Fruit fly (Drosophila melanogaster): ENCODE measurements around the gene CG6276.

The CG6276 gene

dm6 chr3R:15275158-15275623 lies 44.7 kb downstream of the CG6276 start, which contains the start of the genes Cp190 and CG4338 (continued):
- TF ChIP-seq pho (GFP tag; optimal IDR thresholded peaks at IDR 0.05) (peak; percentile 94), CG5953 (GFP tag; IDR thresholded peaks at IDR 0.05) (peak; percentile 89), Hsf (GFP tag; optimal IDR thresholded peaks at IDR 0.05) (peak; percentile 96), CG13624 (GFP tag; optimal IDR thresholded peaks at IDR 0.05) (peak; percentile 91), CG31365 (tag; optimal IDR thresholded peaks at IDR 0.05) (peak; percentile 85), CG12219 (GFP tag; optimal IDR thresholded peaks at IDR 0.05) (peak; percentile 97), CG8765 (GFP tag; IDR thresholded peaks at IDR 0.05) (peak; percentile 89), CG12659 (GFP tag; optimal IDR thresholded peaks at IDR 0.05) (peak; percentile 99), CG7357 (GFP tag; IDR thresholded peaks at IDR 0.05) (peak; percentile 91), eyg (GFP tag; optimal IDR thresholded peaks at IDR 0.05) (peak; percentile 78), Poxn (GFP tag; IDR thresholded peaks at IDR 0.05) (peak; percentile 89), jigr1 (GFP tag; IDR thresholded peaks at IDR 0.05) (peak; percentile 93), zfh2 (GFP tag; optimal IDR thresholded peaks at IDR 0.05) (peak; percentile 92), Dp (GFP tag; optimal IDR thresholded peaks at IDR 0.05) (peak; percentile 52), kay (GFP tag; optimal IDR thresholded peaks at IDR 0.05) (peak; percentile 95), CG33213 (GFP tag; optimal IDR thresholded peaks at IDR 0.05) (peak; percentile 85), Mad (GFP tag; optimal IDR thresholded peaks at IDR 0.05) (peak; percentile 94), lov (optimal IDR thresholded peaks at IDR 0.05) (no peak), lov (GFP tag; IDR thresholded peaks at IDR 0.05) (peak; percentile 94), CG6765 (GFP tag; optimal IDR thresholded peaks at IDR 0.05) (peak; percentile 96), wek (GFP tag; optimal IDR thresholded peaks at IDR 0.05) (peak; percentile 86), Nf-YB (GFP tag; optimal IDR thresholded peaks at IDR 0.05) (peak; percentile 89), Xbp1 (GFP tag; optimal IDR thresholded peaks at IDR 0.05) (peak; percentile 98), CG32767 (GFP tag; IDR thresholded peaks at IDR 0.05) (peak; percentile 96), CG2116 (GFP tag; optimal IDR thresholded peaks at IDR 0.05) (peak; percentile 99), al (GFP tag; IDR thresholded peaks at IDR 0.05) (peak; percentile 96), Myb (GFP tag; optimal IDR thresholded peaks at IDR 0.05) (peak; percentile 79), mld (GFP tag; IDR thresholded peaks at IDR 0.05; ENCODE audit: partially characterized antibody) (peak; percentile 45; the same call in 1 of the 3 replicates), Blimp-1 (GFP tag; optimal IDR thresholded peaks at IDR 0.05) (peak; percentile 97), CG10431 (GFP tag; optimal IDR thresholded peaks at IDR 0.05) (peak; percentile 96), CG18476 (GFP tag; optimal IDR thresholded peaks at IDR 0.05) (peak; percentile 98), ase (GFP tag; IDR thresholded peaks at IDR 0.05) (peak; percentile 90), Hr3 (GFP tag; optimal IDR thresholded peaks at IDR 0.05) (peak; percentile 98)

dm6 chr3R:15268856-15269255 lies 51.0 kb downstream of the CG6276 start:
- TF ChIP-seq CG4328 (GFP tag; optimal IDR thresholded peaks at IDR 0.05) (no peak), MESR4 (GFP tag; optimal IDR thresholded peaks at IDR 0.05) (no peak), CG8388 (GFP tag; optimal IDR thresholded peaks at IDR 0.05) (no peak), CG34224 (GFP tag; IDR thresholded peaks at IDR 0.05; ENCODE audit: partially characterized antibody) (0 out of 3 replicates have a peak, but pooled peaks have one; percentile 27), CG32767 (GFP tag; IDR thresholded peaks at IDR 0.05) (no peak), sna (GFP tag; IDR thresholded peaks at IDR 0.05; ENCODE audit: partially characterized antibody) (no peak), kah (GFP tag; optimal IDR thresholded peaks at IDR 0.05) (peak; percentile 71), CG14710 (tag; optimal IDR thresholded peaks at IDR 0.05) (no peak), CG1792 (GFP tag; optimal IDR thresholded peaks at IDR 0.05) (no peak)

Measured in whole organism, embryonic.